Worm (Caenorhabditis elegans) whole organism, early embryonic: Measurements from ENCODE around the gene F28H7.3.

Source experiments
- ceh-36 ChIP-seq: sonication (generic microtip); optimal IDR thresholded peaks from 2 replicates; lab custom pipeline; 2016; ENCODE audit warnings: missing genetic modification characterization, inconsistent platforms, missing compliant biosample characterization
- flt-1 ChIP-seq: fragments of 200-800 bp; sonication (Bioruptor generic); IDR thresholded peaks from 2 replicates; pipeline ENCODE4 v1.3.6; 2022; ENCODE audit warnings: missing genetic modification characterization, missing compliant biosample characterization
- sea-1 ChIP-seq: fragments of 200-800 bp; sonication (Bioruptor generic); conservative IDR thresholded peaks from 2 replicates; pipeline ENCODE4 v1.3.6; 2022; ENCODE audit warnings: missing genetic modification characterization, missing compliant biosample characterization

DNA sequence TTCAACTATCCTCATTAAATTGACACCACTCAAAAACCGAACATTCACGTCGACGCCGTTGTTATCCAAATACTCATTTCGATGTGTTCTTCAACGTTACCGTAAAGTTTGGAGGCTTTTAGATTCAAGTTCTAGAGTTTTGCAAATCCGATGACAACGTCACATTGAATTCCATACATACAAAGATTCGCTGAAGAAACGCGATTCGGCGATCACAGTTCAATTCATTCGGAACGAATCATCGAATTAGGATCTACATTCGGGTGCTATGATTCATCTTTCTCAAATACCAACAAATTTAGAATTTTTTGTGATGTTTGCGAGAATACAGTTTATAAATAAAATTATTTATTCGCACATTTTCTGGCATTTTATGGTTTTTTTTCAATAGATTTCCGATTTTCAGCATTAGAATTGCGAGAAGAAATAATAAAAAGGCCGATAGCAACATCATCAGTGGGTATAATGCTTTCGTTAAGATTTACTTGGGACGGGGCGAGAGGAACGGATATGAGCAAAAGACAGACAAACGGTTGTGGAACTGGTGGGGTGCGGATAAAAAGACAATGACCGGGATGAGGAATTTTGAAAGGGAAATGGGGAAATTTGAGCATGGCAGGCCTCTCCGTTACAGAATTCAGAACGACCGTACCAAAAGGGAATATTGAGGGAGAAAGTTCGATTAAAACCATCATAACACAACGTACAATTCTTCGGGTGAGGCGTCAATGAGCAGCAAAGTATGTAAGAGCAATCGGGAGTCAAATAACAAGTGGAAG lies 38.6 kb downstream of the F28H7.3 start:
- TF ChIP-seq sea-1: no peak
- no peak for TF ChIP-seq flt-1 (GFP tag; lab: Robert Waterston, UW)
- TF ChIP-seq ceh-36: no peak
